Worm (Caenorhabditis elegans): ENCODE measurements around the gene dgn-3.

The dgn-3 gene

ce11 chrX:1703840-1704239 lies 25.8 kb upstream of the dgn-3 start, which contains the start of gene C36C9.5:
C36C9.5 (minus strand) TSS chrX:1703940.
- TF ChIP-seq lin-13 (tag; optimal IDR thresholded peaks at IDR 0.05) (no peak), lsy-2 (tag; optimal IDR thresholded peaks at IDR 0.05) (no peak), unc-62 (GFP tag; optimal IDR thresholded peaks at IDR 0.05) (no peak), mab-5 (tag; optimal IDR thresholded peaks at IDR 0.05) (no peak), tbx-8 (GFP tag; optimal IDR thresholded peaks at IDR 0.05) (no peak)

- TF ChIP-seq blmp-1 (tag; optimal IDR thresholded peaks at IDR 0.05) (no peak), pha-4 (tag; optimal IDR thresholded peaks at IDR 0.05) (no peak), lin-32 (GFP tag; optimal IDR thresholded peaks at IDR 0.05) (no peak), ceh-83 (GFP tag; optimal IDR thresholded peaks at IDR 0.05) (no peak), sem-2 (GFP tag; optimal IDR thresholded peaks at IDR 0.05) (no peak), ceh-43 (GFP tag; optimal IDR thresholded peaks at IDR 0.05) (no peak), snpc-4 (tag; optimal IDR thresholded peaks at IDR 0.05) (no peak), lsy-2 (tag; optimal IDR thresholded peaks at IDR 0.05) (no peak), flh-1 (GFP tag; optimal IDR thresholded peaks at IDR 0.05) (no peak), ces-1 (GFP tag; optimal IDR thresholded peaks at IDR 0.05) (no peak), mep-1 (tag; optimal IDR thresholded peaks at IDR 0.05) (no peak), lin-13 (tag; optimal IDR thresholded peaks at IDR 0.05) (no peak), bed-3 (GFP tag; optimal IDR thresholded peaks at IDR 0.05) (no peak), drap-1 (GFP tag; optimal IDR thresholded peaks at IDR 0.05) (no peak), M03D4.4 (tag; optimal IDR thresholded peaks at IDR 0.05) (no peak), sptf-1 (tag; optimal IDR thresholded peaks at IDR 0.05) (no peak), ztf-11 (tag; optimal IDR thresholded peaks at IDR 0.05) (no peak), nhr-76 (tag; optimal IDR thresholded peaks at IDR 0.05) (no peak), ham-2 (GFP tag; optimal IDR thresholded peaks at IDR 0.05) (no peak)
These were observed 23.1 kb upstream of the dgn-3 start, which contains the start of gene F07G6.5 for ce11 chrX:1706538-1706937. F07G6.5 (minus strand) TSS chrX:1706638.

- TF ChIP-seq nhr-76 (tag; optimal IDR thresholded peaks at IDR 0.05) (no peak), ceh-43 (GFP tag; optimal IDR thresholded peaks at IDR 0.05) (no peak), M03D4.4 (tag; optimal IDR thresholded peaks at IDR 0.05) (no peak), mep-1 (tag; optimal IDR thresholded peaks at IDR 0.05) (no peak), sptf-1 (tag; optimal IDR thresholded peaks at IDR 0.05) (no peak), mab-5 (tag; optimal IDR thresholded peaks at IDR 0.05) (no peak)
These were observed 17.1 kb upstream of the dgn-3 start, which contains the start of gene fbxa-52 for ce11 chrX:1712538-1712937. fbxa-52 (minus strand) TSS chrX:1712638.

ce11 chrX:1718479-1718878 lies 11.2 kb upstream of the dgn-3 start, which contains the start of gene fbxa-53:
fbxa-53 (minus strand) TSS chrX:1718579.
- no peak for TF ChIP-seq M03D4.4 (tag; optimal IDR thresholded peaks at IDR 0.05)

- TF ChIP-seq elt-3 (tag; optimal IDR thresholded peaks at IDR 0.05): no peak
- TF ChIP-seq nhr-12 (tag; optimal IDR thresholded peaks at IDR 0.05): no peak
- TF ChIP-seq lin-32 (GFP tag; optimal IDR thresholded peaks at IDR 0.05): no peak
- no peak for TF ChIP-seq unc-62 (GFP tag; optimal IDR thresholded peaks at IDR 0.05)
- no peak for TF ChIP-seq M03D4.4 (tag; optimal IDR thresholded peaks at IDR 0.05)
- TF ChIP-seq ztf-11 (tag; optimal IDR thresholded peaks at IDR 0.05): no peak
- TF ChIP-seq sptf-1 (tag; optimal IDR thresholded peaks at IDR 0.05): no peak
- no peak for TF ChIP-seq unc-120 (tag; optimal IDR thresholded peaks at IDR 0.05; ENCODE audit: poor library complexity, severe bottlenecking)
- no peak for TF ChIP-seq ceh-39 (tag; optimal IDR thresholded peaks at IDR 0.05)
- TF ChIP-seq blmp-1 (tag; optimal IDR thresholded peaks at IDR 0.05): no peak
- no peak for TF ChIP-seq drap-1 (GFP tag; optimal IDR thresholded peaks at IDR 0.05)
- TF ChIP-seq lsy-2 (tag; optimal IDR thresholded peaks at IDR 0.05): no peak
- TF ChIP-seq mep-1 (tag; optimal IDR thresholded peaks at IDR 0.05): no peak
- TF ChIP-seq elt-1 (tag; optimal IDR thresholded peaks at IDR 0.05; ENCODE audit: borderline replicate concordance, insufficient read depth): no peak
- TF ChIP-seq flh-1 (GFP tag; optimal IDR thresholded peaks at IDR 0.05): no peak
- TF ChIP-seq nhr-76 (tag; optimal IDR thresholded peaks at IDR 0.05): no peak
- TF ChIP-seq lin-13 (tag; optimal IDR thresholded peaks at IDR 0.05): no peak
- TF ChIP-seq tbx-8 (GFP tag; optimal IDR thresholded peaks at IDR 0.05): no peak
These were observed 9.3 kb upstream of the dgn-3 start, which contains the start of gene F07G6.8 for ce11 chrX:1720359-1720758. F07G6.8 (minus strand) TSS chrX:1720459.

ce11 chrX:1727056-1727455 lies 2.6 kb upstream of the dgn-3 start, which contains the start of gene F07G6.2:
F07G6.2 (plus strand) TSS chrX:1727356.
- TF ChIP-seq lin-13 (tag; optimal IDR thresholded peaks at IDR 0.05): no peak
- TF ChIP-seq ces-1 (GFP tag; optimal IDR thresholded peaks at IDR 0.05): no peak
- TF ChIP-seq ceh-39 (tag; optimal IDR thresholded peaks at IDR 0.05): no peak
- no peak for TF ChIP-seq unc-39 (tag; optimal IDR thresholded peaks at IDR 0.05)
- TF ChIP-seq M03D4.4 (tag; optimal IDR thresholded peaks at IDR 0.05): no peak
- no peak for TF ChIP-seq pha-4 (tag; optimal IDR thresholded peaks at IDR 0.05)
- no peak for TF ChIP-seq mls-2 (tag; optimal IDR thresholded peaks at IDR 0.05)
- no peak for TF ChIP-seq ztf-11 (tag; optimal IDR thresholded peaks at IDR 0.05)
- TF ChIP-seq elt-3 (tag; optimal IDR thresholded peaks at IDR 0.05): no peak
- no peak for TF ChIP-seq nhr-12 (tag; optimal IDR thresholded peaks at IDR 0.05)
- no peak for TF ChIP-seq nhr-76 (tag; optimal IDR thresholded peaks at IDR 0.05)
- no peak for TF ChIP-seq nhr-2 (tag; optimal IDR thresholded peaks at IDR 0.05)
- TF ChIP-seq flh-1 (GFP tag; optimal IDR thresholded peaks at IDR 0.05): no peak
- no peak for TF ChIP-seq nhr-28 (tag; optimal IDR thresholded peaks at IDR 0.05)
- TF ChIP-seq tbx-8 (GFP tag; optimal IDR thresholded peaks at IDR 0.05): no peak
- TF ChIP-seq snpc-4 (tag; optimal IDR thresholded peaks at IDR 0.05): no peak
- TF ChIP-seq sem-2 (GFP tag; optimal IDR thresholded peaks at IDR 0.05): no peak
- TF ChIP-seq blmp-1 (tag; optimal IDR thresholded peaks at IDR 0.05): no peak
- no peak for TF ChIP-seq mab-5 (tag; optimal IDR thresholded peaks at IDR 0.05)

Data from whole organism, mixed stage, embryonic.